Worm (Caenorhabditis elegans): ENCODE results near the gene T28C6.5.
A peak's percentile ranks its signal among the peaks of the same experiment; 100 is the strongest.

T28C6.5 gene

DNA sequence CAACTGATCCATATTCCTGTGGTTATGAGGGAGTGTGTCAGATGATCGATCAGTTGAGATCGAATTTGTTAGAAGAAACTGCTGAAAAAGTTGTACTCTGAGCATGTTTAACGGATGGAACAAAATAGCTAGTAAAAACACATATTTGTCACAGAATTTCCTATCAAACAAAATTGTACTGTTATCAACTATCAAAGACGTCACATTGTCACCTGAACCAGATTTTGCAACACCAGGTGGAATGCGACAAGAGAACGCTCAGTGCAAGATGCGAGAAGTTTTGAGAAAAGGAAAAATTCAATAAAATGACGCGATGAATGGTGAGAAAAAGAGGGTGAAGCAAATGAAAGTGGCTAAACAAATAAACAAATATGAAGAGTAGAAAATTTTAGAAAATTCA, 46.3 kb downstream of the T28C6.5 start:
- TF ChIP-seq nhr-28 (tag; optimal IDR thresholded peaks at IDR 0.05), result no peak
- no peak for TF ChIP-seq unc-62 (GFP tag; optimal IDR thresholded peaks at IDR 0.05)
- no peak for TF ChIP-seq nhr-76 (tag; optimal IDR thresholded peaks at IDR 0.05)
- no peak for TF ChIP-seq mep-1 (tag; optimal IDR thresholded peaks at IDR 0.05)

DNA sequence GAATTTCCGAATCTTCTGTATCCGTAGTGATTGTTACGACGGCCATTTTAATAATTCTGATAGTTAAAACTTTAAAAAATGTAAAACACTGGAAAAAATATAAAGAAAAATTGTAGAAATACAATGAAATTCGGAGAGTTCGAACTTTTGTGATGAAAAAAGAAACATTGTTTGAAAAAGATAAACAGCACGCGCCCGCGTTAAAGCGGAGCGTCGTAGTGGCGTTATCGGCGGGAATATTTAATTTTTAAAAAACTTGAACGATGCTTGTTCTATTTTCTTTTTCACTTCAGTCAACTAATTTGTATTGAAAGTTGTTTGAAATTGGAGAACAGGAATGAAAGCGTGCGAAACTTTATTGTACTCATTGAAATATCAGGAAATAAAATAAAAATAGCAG, 48.4 kb downstream of the T28C6.5 start, which contains the start of gene npp-23:
TSS of gene npp-23 (minus strand) at position 56 of the 400 bp plus-strand sequence.
- no peak for TF ChIP-seq unc-39 (tag; optimal IDR thresholded peaks at IDR 0.05)
- TF ChIP-seq lsy-2 (tag; optimal IDR thresholded peaks at IDR 0.05), result peak; percentile 7
- TF ChIP-seq hlh-1 (tag; optimal IDR thresholded peaks at IDR 0.05), result peak; percentile 5
- no peak for TF ChIP-seq unc-120 (tag; optimal IDR thresholded peaks at IDR 0.05; ENCODE audit: poor library complexity, severe bottlenecking)
- no peak for TF ChIP-seq drap-1 (GFP tag; optimal IDR thresholded peaks at IDR 0.05)
- TF ChIP-seq ztf-11 (tag; optimal IDR thresholded peaks at IDR 0.05), result no peak
- peak; percentile 5 for TF ChIP-seq mep-1 (tag; optimal IDR thresholded peaks at IDR 0.05)
- TF ChIP-seq unc-62 (GFP tag; optimal IDR thresholded peaks at IDR 0.05), result no peak
- no peak for TF ChIP-seq lin-13 (tag; optimal IDR thresholded peaks at IDR 0.05)
- TF ChIP-seq ceh-83 (GFP tag; optimal IDR thresholded peaks at IDR 0.05), result no peak

Measured in whole organism, mixed stage, embryonic.